Fruit fly (Drosophila melanogaster): ENCODE results near the gene Ir7g.

dm6 chrX:7857873-7858272, 26.6 kb upstream of the Ir7g start, which contains the start of gene CG1409:
- TF ChIP-seq Myc (optimal IDR thresholded peaks at IDR 0.05), result no peak
- TF ChIP-seq psq (optimal IDR thresholded peaks at IDR 0.05), result no peak
- no peak for TF ChIP-seq insv (optimal IDR thresholded peaks at IDR 0.05)
- TF ChIP-seq Sin3A (optimal IDR thresholded peaks at IDR 0.05), result no peak
- TF ChIP-seq h (optimal IDR thresholded peaks at IDR 0.05), result no peak
